Fruit fly (Drosophila melanogaster): ENCODE measurements around the gene Abp1.

DNA sequence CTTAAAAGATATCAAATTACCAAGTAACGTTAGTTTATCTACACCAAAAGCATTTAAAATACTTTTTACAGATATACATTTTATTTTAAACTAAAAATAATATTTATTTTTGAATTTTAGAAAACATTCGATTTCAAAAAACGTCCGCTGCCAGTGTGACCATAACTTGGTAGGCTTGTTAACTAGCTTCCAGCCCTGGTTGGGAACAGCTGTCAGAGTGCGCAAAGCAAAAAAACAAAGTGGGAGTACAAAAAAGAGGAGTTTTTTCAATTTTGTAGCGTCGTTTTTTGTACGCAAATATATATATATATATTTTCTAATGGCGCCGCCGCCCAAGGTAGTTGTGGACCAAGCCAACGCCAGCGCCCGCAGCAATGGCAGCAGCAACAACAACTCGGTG, 43.7 kb downstream of the Abp1 start, which contains the start of gene cmb:
- no peak for TF ChIP-seq shn (GFP tag; optimal IDR thresholded peaks at IDR 0.05)
- TF ChIP-seq Atf6 (GFP tag; IDR thresholded peaks at IDR 0.05): no peak
- TF ChIP-seq Blimp-1 (GFP tag; optimal IDR thresholded peaks at IDR 0.05): no peak
- no peak for TF ChIP-seq al (GFP tag; IDR thresholded peaks at IDR 0.05)
- no peak for TF ChIP-seq bcd (GFP tag; optimal IDR thresholded peaks at IDR 0.05)
- no peak for TF ChIP-seq ham (GFP tag; IDR thresholded peaks at IDR 0.05)
- no peak for TF ChIP-seq dysf (GFP tag; IDR thresholded peaks at IDR 0.05)
- no peak for TF ChIP-seq wor (GFP tag; IDR thresholded peaks at IDR 0.05)
- no peak for TF ChIP-seq CG3163 (GFP tag; optimal IDR thresholded peaks at IDR 0.05)
- TF ChIP-seq Sox100B (GFP tag; optimal IDR thresholded peaks at IDR 0.05): no peak
- TF ChIP-seq Dip3 (GFP tag; optimal IDR thresholded peaks at IDR 0.05): no peak
- no peak for TF ChIP-seq Ravus (GFP tag; IDR thresholded peaks at IDR 0.05)
- no peak for TF ChIP-seq CG15011 (GFP tag; optimal IDR thresholded peaks at IDR 0.05)
- TF ChIP-seq Bgb (GFP tag; IDR thresholded peaks at IDR 0.05; ENCODE audit: partially characterized antibody): no peak

All from whole organism, embryonic.